Worm (Caenorhabditis elegans): ENCODE results near the gene cab-1.
A peak's percentile ranks its signal among the peaks of the same experiment; 100 is the strongest.

Gene cab-1

ce11 chrX:12212801-12213200 lies at the start of gene cab-1:
cab-1 (minus strand) TSS chrX:12212901.
- TF ChIP-seq rnt-1 (tag; optimal IDR thresholded peaks at IDR 0.05) (no peak), ztf-4 (tag; optimal IDR thresholded peaks at IDR 0.05) (no peak), fkh-4 (tag; optimal IDR thresholded peaks at IDR 0.05; ENCODE audit: borderline replicate concordance) (no peak), nhr-47 (tag; optimal IDR thresholded peaks at IDR 0.05) (no peak), hpl-2 (GFP tag; optimal IDR thresholded peaks at IDR 0.05) (no peak)

- TF ChIP-seq irx-1 (tag; optimal IDR thresholded peaks at IDR 0.05) = no peak
- TF ChIP-seq elt-2 (tag; optimal IDR thresholded peaks at IDR 0.05) = no peak
- TF ChIP-seq fkh-10 (GFP tag; optimal IDR thresholded peaks at IDR 0.05) = no peak
- no peak for TF ChIP-seq dsc-1 (tag; optimal IDR thresholded peaks at IDR 0.05)
- TF ChIP-seq unc-62 (GFP tag; optimal IDR thresholded peaks at IDR 0.05) = no peak
- TF ChIP-seq ztf-11 (tag; optimal IDR thresholded peaks at IDR 0.05) = no peak
Observed at ce11 chrX:12260381-12260931, 47.8 kb upstream of the cab-1 start, which contains the start of gene E01G6.1. E01G6.1 (plus strand) TSS chrX:12260881.

DNA sequence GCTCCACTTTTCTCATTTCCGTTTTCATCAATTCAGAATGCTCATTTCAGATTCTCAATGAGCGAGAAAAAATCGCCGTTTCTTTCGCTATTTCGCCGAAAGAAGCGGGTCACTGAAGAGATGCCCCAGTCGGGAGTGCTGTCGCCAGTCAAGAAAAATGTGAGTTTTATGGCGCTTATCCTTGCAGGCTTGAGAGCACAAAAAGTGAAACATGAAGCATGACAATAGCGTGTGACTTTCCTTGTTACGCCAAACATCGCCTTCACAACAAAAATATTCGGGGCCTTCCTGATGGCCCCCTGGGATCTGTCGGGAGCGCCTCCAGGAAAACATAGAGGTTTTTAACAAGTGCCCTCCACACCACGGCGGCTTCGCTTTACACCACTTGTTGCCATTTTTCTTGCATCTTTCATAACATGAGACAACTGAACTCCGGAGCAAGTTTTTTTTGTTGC lies 43.9 kb upstream of the cab-1 start, which contains the start of gene E01G6.2:
E01G6.2 (plus strand) TSS at position 51 of the 455 bp plus-strand sequence.
- TF ChIP-seq lin-14 (GFP tag; optimal IDR thresholded peaks at IDR 0.05) (peak; percentile 65), mab-9 (GFP tag; IDR thresholded peaks at IDR 0.05) (0 out of 2 replicates have a peak, but pooled peaks have one; percentile 43), fos-1 (tag; optimal IDR thresholded peaks at IDR 0.05) (no peak)

DNA sequence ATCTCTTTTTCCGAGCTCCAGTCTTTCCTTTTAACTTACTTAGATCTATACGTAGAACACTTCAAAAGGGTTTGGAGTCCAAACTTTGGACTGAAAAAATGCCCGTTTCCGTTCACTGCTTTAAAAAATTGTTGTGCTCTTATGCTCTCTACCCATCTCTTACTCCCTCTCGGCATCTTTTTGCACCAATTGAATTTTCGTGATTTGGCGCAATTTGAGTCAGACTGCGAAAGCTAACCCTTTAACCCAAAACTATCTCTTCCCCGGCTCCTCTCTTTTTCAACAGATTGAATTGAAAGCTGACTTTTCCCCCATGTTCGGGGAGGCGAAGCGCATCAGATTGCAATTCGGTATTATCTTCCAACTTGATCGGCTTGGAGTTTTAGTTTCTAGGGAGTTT lies 39.5 kb upstream of the cab-1 start:
- TF ChIP-seq unc-130 (tag; optimal IDR thresholded peaks at IDR 0.05) (no peak), mep-1 (tag; optimal IDR thresholded peaks at IDR 0.05) (no peak), blmp-1 (tag; optimal IDR thresholded peaks at IDR 0.05) (no peak), fkh-10 (GFP tag; optimal IDR thresholded peaks at IDR 0.05) (peak; percentile 59), fos-1 (tag; optimal IDR thresholded peaks at IDR 0.05) (no peak), ces-1 (GFP tag; optimal IDR thresholded peaks at IDR 0.05) (peak; percentile 23)

- TF ChIP-seq efl-1 (optimal IDR thresholded peaks at IDR 0.05) (no peak), efl-1 (GFP tag; optimal IDR thresholded peaks at IDR 0.05 in 1 of 2) (no peak), rnt-1 (tag; optimal IDR thresholded peaks at IDR 0.05) (peak; percentile 44), lin-14 (GFP tag; optimal IDR thresholded peaks at IDR 0.05) (peak; percentile 2)
Observed at ce11 chrX:12248140-12248539, 35.4 kb upstream of the cab-1 start.

- TF ChIP-seq fos-1 (tag; optimal IDR thresholded peaks at IDR 0.05) (no peak), ceh-90 (tag; optimal IDR thresholded peaks at IDR 0.05) (no peak), ceh-88 (GFP tag; IDR thresholded peaks at IDR 0.05) (no peak), ceh-63 (GFP tag; optimal IDR thresholded peaks at IDR 0.05) (no peak)
Observed at ce11 chrX:12242902-12243301, 30.2 kb upstream of the cab-1 start.

DNA sequence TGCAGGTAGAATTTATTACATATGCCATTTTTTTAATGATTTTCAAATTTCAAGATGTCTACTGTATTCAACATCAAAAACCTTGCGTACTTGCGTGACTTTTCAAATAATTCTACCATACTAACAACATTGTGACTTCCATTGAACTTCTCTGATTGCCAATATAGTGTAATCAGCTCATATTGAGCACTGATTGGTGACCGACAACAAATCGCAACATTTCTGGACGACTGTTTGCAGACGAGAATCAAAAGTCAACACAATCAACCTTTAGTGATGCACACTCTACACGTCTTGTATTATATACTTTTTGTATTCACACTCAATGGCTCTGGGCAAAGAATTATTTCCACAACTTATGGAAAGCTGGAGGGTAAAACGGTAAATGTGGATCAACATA lies 28.8 kb upstream of the cab-1 start, which contains the start of gene cest-3:
cest-3 (plus strand) TSS at position 190 of the 400 bp plus-strand sequence.
- TF ChIP-seq ceh-90 (tag; optimal IDR thresholded peaks at IDR 0.05) = no peak
- TF ChIP-seq elt-2 (tag; optimal IDR thresholded peaks at IDR 0.05) = peak; percentile 19

DNA sequence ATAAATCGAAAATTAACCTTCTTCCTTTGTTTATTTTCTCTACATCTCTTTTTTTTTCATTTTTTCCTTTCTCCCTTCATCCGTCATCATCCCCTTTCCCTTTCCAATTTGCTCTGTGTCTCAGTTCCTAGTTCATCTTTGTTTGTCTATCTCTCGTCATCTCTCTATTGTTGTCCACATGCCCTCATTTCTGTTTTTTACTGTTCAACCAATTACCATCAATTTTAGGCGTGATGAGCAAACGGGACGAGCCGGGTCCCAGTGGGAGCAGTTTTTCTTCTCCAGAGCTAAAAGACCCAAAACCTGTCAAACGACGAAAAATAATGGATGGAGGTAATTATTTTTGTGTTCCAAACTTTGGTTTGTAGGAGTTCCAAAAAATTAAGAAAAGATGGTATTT lies 22.7 kb upstream of the cab-1 start, which contains the start of gene C23H4.6:
C23H4.6 (plus strand) TSS at position 219 of the 400 bp plus-strand sequence.
- no peak for TF ChIP-seq lin-39 (tag; optimal IDR thresholded peaks at IDR 0.05)
- no peak for TF ChIP-seq efl-1 (optimal IDR thresholded peaks at IDR 0.05)
- peak in 1 of 2 experiments; percentile 61 for TF ChIP-seq efl-1 (GFP tag; optimal IDR thresholded peaks at IDR 0.05 in 1 of 2)
- TF ChIP-seq blmp-1 (tag; optimal IDR thresholded peaks at IDR 0.05) = peak; percentile 70
- TF ChIP-seq ceh-8 (GFP tag; optimal IDR thresholded peaks at IDR 0.05) = no peak

Measured in whole organism, L1 larva.